Fruit fly (Drosophila melanogaster): ENCODE measurements around the gene Bub1.

- TF ChIP-seq pan (optimal IDR thresholded peaks at IDR 0.05) (no peak), jim (GFP tag; optimal IDR thresholded peaks at IDR 0.05) (no peak), dl (GFP tag; optimal IDR thresholded peaks at IDR 0.05; ENCODE audit: insufficient read depth in 1 of 2, partially characterized antibody in 2 of 2) (no peak), dmrt93B (GFP tag; optimal IDR thresholded peaks at IDR 0.05) (no peak), rgr (GFP tag; optimal IDR thresholded peaks at IDR 0.05) (no peak), Myc (optimal IDR thresholded peaks at IDR 0.05) (no peak), OdsH (GFP tag; optimal IDR thresholded peaks at IDR 0.05) (no peak), Abd-B (GFP tag; optimal IDR thresholded peaks at IDR 0.05) (no peak)
Observed at dm6 chr2L:5238567-5238925, 40.1 kb upstream of the Bub1 start.
